Worm (Caenorhabditis elegans) whole organism, early embryonic: ENCODE data around the gene T07H3.8.

ENCODE experiments used
- ama-1 ChIP-seq: fragments of 150-350 bp; optimal IDR thresholded peaks from 2 replicates; lab custom pipeline; 2014
- ceh-13 ChIP-seq: fragments of 200-800 bp; sonication (Bioruptor generic); optimal IDR thresholded peaks from 2 replicates; lab custom pipeline; 2018; ENCODE audit warnings: mild to moderate bottlenecking, missing genetic modification characterization, missing compliant biosample characterization
- flt-1 ChIP-seq: fragments of 200-800 bp; sonication (Bioruptor generic); IDR thresholded peaks from 2 replicates; pipeline ENCODE4 v1.3.6; 2022; ENCODE audit warnings: missing genetic modification characterization, missing compliant biosample characterization
- tbx-11 ChIP-seq: fragments of 200-800 bp; sonication (Bioruptor generic); IDR thresholded peaks from 2 replicates; pipeline ENCODE4 v1.3.6; 2022; ENCODE audit warnings: missing genetic modification characterization, missing compliant biosample characterization
- tbx-37 ChIP-seq: fragments of 200-800 bp; sonication (Bioruptor generic); conservative IDR thresholded peaks from 2 replicates; pipeline ENCODE4 v1.3.6; 2022; ENCODE audit warnings: missing genetic modification reagents, missing genetic modification characterization, missing compliant biosample characterization
- tra-4 ChIP-seq: sonication (generic microtip); optimal IDR thresholded peaks from 2 replicates; lab custom pipeline; 2017; ENCODE audit warnings: missing genetic modification characterization, missing compliant biosample characterization

ce11 chrII:1608915-1609314 lies 22.5 kb downstream of the T07H3.8 start:
- TF ChIP-seq ama-1 (lab: Kevin White, UChicago) = no peak
- no peak for TF ChIP-seq tbx-37 (GFP tag; lab: Robert Waterston, UW)
- no peak for TF ChIP-seq ceh-13
- no peak for TF ChIP-seq flt-1 (GFP tag; lab: Robert Waterston, UW)
- no peak for TF ChIP-seq tra-4 (tag; lab: Kevin White, UChicago)
- no peak for TF ChIP-seq tbx-11 (GFP tag; lab: Robert Waterston, UW)
